Worm (Caenorhabditis elegans) whole organism, L3 larva: ENCODE data around the gene pdk-1.
A peak's percentile ranks its signal among the peaks of the same experiment; 100 is the strongest.

ENCODE experiments used
- ceh-16 ChIP-seq: sonication (generic microtip); optimal IDR thresholded peaks from 2 replicates; lab custom pipeline; 2017; ENCODE audit warnings: missing biosample characterization, missing genetic modification characterization
- ceh-28 ChIP-seq: fragments of 150-350 bp; optimal IDR thresholded peaks from 2 replicates; lab custom pipeline; 2014; ENCODE audit warnings: missing biosample characterization, missing genetic modification reagents, missing genetic modification characterization
- ceh-9 ChIP-seq: sonication (generic microtip); optimal IDR thresholded peaks from 2 replicates; lab custom pipeline; 2018; ENCODE audit warnings: missing biosample characterization, missing genetic modification characterization
- egl-27 ChIP-seq: sonication (generic microtip); optimal IDR thresholded peaks from 4 replicates; lab custom pipeline; 2017; ENCODE audit warnings: missing biosample characterization, missing genetic modification reagents, missing genetic modification characterization
- egl-5 ChIP-seq: fragments of 150-350 bp; optimal IDR thresholded peaks from 2 replicates; lab custom pipeline; 2017; ENCODE audit warnings: missing biosample characterization, missing genetic modification reagents, missing genetic modification characterization, inconsistent platforms
- elt-1 ChIP-seq: fragments of 150-350 bp; optimal IDR thresholded peaks from 2 replicates; lab custom pipeline; 2014; ENCODE audit warnings: missing biosample characterization, missing genetic modification characterization
- elt-2 ChIP-seq: sonication (generic microtip); optimal IDR thresholded peaks from 2 replicates; lab custom pipeline; 2016; ENCODE audit warnings: missing genetic modification reagents, mild to moderate bottlenecking, missing genetic modification characterization, missing compliant biosample characterization
- elt-3 ChIP-seq, 3 experiments: fragments of 150-350 bp in 1 of 3; sonication (generic microtip) in 2 of 3; optimal IDR thresholded peaks; 2 replicates in 2 of 3; 4 replicates in 1 of 3; lab custom pipeline; 2014 to 2017; ENCODE audit warnings: missing biosample characterization in 3 of 3, missing genetic modification characterization in 3 of 3
- eor-1 ChIP-seq, 2 experiments: fragments of 150-350 bp; optimal IDR thresholded peaks; 2 replicates each; lab custom pipeline; 2014 to 2018; ENCODE audit warnings: missing biosample characterization in 2 of 2, missing genetic modification characterization in 2 of 2
- fkh-10 ChIP-seq: sonication (generic microtip); optimal IDR thresholded peaks from 2 replicates; lab custom pipeline; 2017; ENCODE audit warnings: missing biosample characterization, missing genetic modification reagents, missing genetic modification characterization
- fkh-2 ChIP-seq: fragments of 150-350 bp; optimal IDR thresholded peaks from 2 replicates; lab custom pipeline; 2014; ENCODE audit warnings: missing biosample characterization, missing genetic modification reagents, missing genetic modification characterization
- fos-1 ChIP-seq: fragments of 150-350 bp; optimal IDR thresholded peaks from 2 replicates; lab custom pipeline; 2014; ENCODE audit warnings: missing biosample characterization, missing genetic modification characterization
- hmg-11 ChIP-seq: sonication (generic microtip); optimal IDR thresholded peaks from 2 replicates; lab custom pipeline; 2016; ENCODE audit warnings: missing genetic modification characterization, missing compliant biosample characterization
- jun-1 ChIP-seq: fragments of 150-350 bp; optimal IDR thresholded peaks from 2 replicates; lab custom pipeline; 2014; ENCODE audit warnings: missing biosample characterization, missing genetic modification reagents, missing genetic modification characterization
- mml-1 ChIP-seq: fragments of 150-350 bp; sonication (generic microtip); optimal IDR thresholded peaks from 3 replicates; lab custom pipeline; 2014; ENCODE audit warnings: missing biosample characterization, missing genetic modification characterization
- nfya-1 ChIP-seq: sonication (generic microtip); optimal IDR thresholded peaks from 2 replicates; lab custom pipeline; 2017; ENCODE audit warnings: missing genetic modification characterization, mild to moderate bottlenecking, missing compliant biosample characterization, antibody characterized with exemption, moderate library complexity; ENCODE audit not compliant: insufficient read depth
- nhr-11 ChIP-seq: fragments of 150-350 bp; optimal IDR thresholded peaks from 2 replicates; lab custom pipeline; 2014; ENCODE audit warnings: missing biosample characterization, missing genetic modification characterization
- nhr-12 ChIP-seq: fragments of 150-350 bp; optimal IDR thresholded peaks from 2 replicates; lab custom pipeline; 2014; ENCODE audit warnings: missing biosample characterization, missing genetic modification characterization
- nhr-23 ChIP-seq: fragments of 150-350 bp; optimal IDR thresholded peaks from 2 replicates; lab custom pipeline; 2014; ENCODE audit warnings: missing biosample characterization, missing genetic modification reagents, missing genetic modification characterization
- nhr-237 ChIP-seq: fragments of 150-350 bp; optimal IDR thresholded peaks from 2 replicates; lab custom pipeline; 2014; ENCODE audit warnings: missing biosample characterization, missing genetic modification characterization
- nhr-25 ChIP-seq: sonication (generic microtip); optimal IDR thresholded peaks from 2 replicates; lab custom pipeline; 2017; ENCODE audit warnings: missing biosample characterization, missing genetic modification characterization
- nhr-28 ChIP-seq: fragments of 150-350 bp; optimal IDR thresholded peaks from 2 replicates; lab custom pipeline; 2014; ENCODE audit warnings: missing biosample characterization, missing genetic modification characterization
- nhr-43 ChIP-seq: sonication (generic microtip); optimal IDR thresholded peaks from 2 replicates; lab custom pipeline; 2016; ENCODE audit warnings: mild to moderate bottlenecking, missing genetic modification characterization, missing compliant biosample characterization; ENCODE audit not compliant: poor library complexity, severe bottlenecking
- nhr-67 ChIP-seq: fragments of 150-350 bp; optimal IDR thresholded peaks from 2 replicates; lab custom pipeline; 2014; ENCODE audit warnings: missing biosample characterization, missing genetic modification characterization
- nhr-76 ChIP-seq: fragments of 150-350 bp; sonication (generic microtip); optimal IDR thresholded peaks from 5 replicates; lab custom pipeline; 2014; ENCODE audit warnings: missing biosample characterization, missing genetic modification characterization
- nhr-77 ChIP-seq: fragments of 150-350 bp; optimal IDR thresholded peaks from 2 replicates; lab custom pipeline; 2014; ENCODE audit warnings: missing biosample characterization, missing genetic modification characterization
- pha-4 ChIP-seq: fragments of 150-350 bp; optimal IDR thresholded peaks from 2 replicates; lab custom pipeline; 2014; ENCODE audit warnings: missing biosample characterization, missing genetic modification reagents, missing genetic modification characterization
- pqm-1 ChIP-seq: fragments of 150-350 bp; optimal IDR thresholded peaks from 2 replicates; lab custom pipeline; 2017; ENCODE audit warnings: missing biosample characterization, missing genetic modification characterization, inconsistent platforms
- sea-2 ChIP-seq: fragments of 150-350 bp; sonication (generic microtip); optimal IDR thresholded peaks from 4 replicates; lab custom pipeline; 2014; ENCODE audit warnings: missing biosample characterization, missing genetic modification reagents, missing genetic modification characterization
- skn-1 ChIP-seq: fragments of 150-350 bp; optimal IDR thresholded peaks from 2 replicates; lab custom pipeline; 2014; ENCODE audit warnings: missing biosample characterization, missing genetic modification characterization
- zag-1 ChIP-seq: fragments of 150-350 bp; optimal IDR thresholded peaks from 2 replicates; lab custom pipeline; 2014; ENCODE audit warnings: missing biosample characterization, missing genetic modification characterization

The pdk-1 gene

ce11 chrX:1321044-1321443, at the start of gene pdk-1:
TSS of gene pdk-1 (plus strand) at chrX:1321344.
- TF ChIP-seq nhr-76 (no peak), hmg-11 (tag; lab: Kevin White, UChicago) (no peak), mml-1 (tag; lab: Kevin White, UChicago) (no peak), ceh-28 (tag; lab: Kevin White, UChicago) (no peak), skn-1 (tag; lab: Kevin White, UChicago) (no peak), nhr-11 (tag; lab: Kevin White, UChicago) (no peak), nhr-23 (no peak), jun-1 (no peak), sea-2 (no peak)

- peak; percentile 61 for TF ChIP-seq jun-1
- peak; percentile 97 for TF ChIP-seq pqm-1 (tag; lab: Kevin White, UChicago)
- TF ChIP-seq pha-4 (tag; lab: Kevin White, UChicago): peak; percentile 58
- no peak for TF ChIP-seq elt-3 (tag; optimal IDR thresholded peaks at IDR 0.05; lab: Kevin White, UChicago)
- peak; percentile 97 for TF ChIP-seq elt-2
- TF ChIP-seq egl-27 (tag; lab: Kevin White, UChicago): no peak
Measured at ce11 chrX:1272539-1272938, 48.6 kb upstream of the pdk-1 start, which contains the start of gene C52B11.5. TSS of gene C52B11.5 (plus strand) at chrX:1272788.

ce11 chrX:1292894-1293293, 28.2 kb upstream of the pdk-1 start:
- no peak for TF ChIP-seq skn-1 (tag; lab: Kevin White, UChicago)
- TF ChIP-seq elt-2: no peak

DNA sequence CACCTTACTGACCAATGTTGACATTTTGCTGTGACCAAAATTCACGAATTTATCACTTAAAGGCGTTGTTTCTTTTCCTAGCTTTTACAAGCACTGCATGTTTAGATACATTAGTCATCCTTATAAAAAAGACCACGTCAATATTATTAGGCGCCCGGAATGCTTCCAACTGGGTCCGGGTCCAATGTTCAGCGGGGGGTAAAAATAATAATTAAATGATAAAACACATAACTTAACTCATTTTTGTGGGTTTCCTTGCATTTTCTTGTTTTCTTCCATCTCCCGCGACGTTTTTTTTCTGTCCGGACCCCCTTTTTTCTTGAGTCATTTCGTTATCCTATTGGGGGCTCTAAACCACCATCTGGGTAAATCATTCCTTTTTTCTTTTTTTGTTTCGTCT, 27.7 kb upstream of the pdk-1 start:
- TF ChIP-seq ceh-16 (tag; lab: Kevin White, UChicago) (no peak), fkh-10 (GFP tag; lab: Kevin White, UChicago) (no peak), ceh-28 (tag; lab: Kevin White, UChicago) (no peak), nhr-67 (no peak), nhr-12 (tag; lab: Kevin White, UChicago) (no peak), ceh-9 (tag; lab: Kevin White, UChicago) (no peak), nhr-28 (tag; lab: Kevin White, UChicago) (no peak), nhr-25 (tag; lab: Kevin White, UChicago) (no peak), nhr-23 (no peak), fos-1 (tag; lab: Kevin White, UChicago) (no peak), nhr-76 (no peak), zag-1 (no peak), elt-1 (tag; lab: Kevin White, UChicago) (no peak), nfya-1 (no peak), elt-2 (no peak), egl-5 (tag; lab: Kevin White, UChicago) (no peak)
- TF ChIP-seq, all 47 proteins: peak for 0

- no peak for TF ChIP-seq nhr-237 (tag; lab: Kevin White, UChicago)
- no peak for TF ChIP-seq nhr-11 (tag; lab: Kevin White, UChicago)
- TF ChIP-seq jun-1: no peak
- no peak for TF ChIP-seq nhr-43 (tag; lab: Kevin White, UChicago)
- no peak for TF ChIP-seq nhr-12 (tag; lab: Kevin White, UChicago)
Measured at ce11 chrX:1294607-1295303, 26.4 kb upstream of the pdk-1 start, which contains the start of gene dop-4. TSS of gene dop-4 (plus strand) at chrX:1295253.

DNA sequence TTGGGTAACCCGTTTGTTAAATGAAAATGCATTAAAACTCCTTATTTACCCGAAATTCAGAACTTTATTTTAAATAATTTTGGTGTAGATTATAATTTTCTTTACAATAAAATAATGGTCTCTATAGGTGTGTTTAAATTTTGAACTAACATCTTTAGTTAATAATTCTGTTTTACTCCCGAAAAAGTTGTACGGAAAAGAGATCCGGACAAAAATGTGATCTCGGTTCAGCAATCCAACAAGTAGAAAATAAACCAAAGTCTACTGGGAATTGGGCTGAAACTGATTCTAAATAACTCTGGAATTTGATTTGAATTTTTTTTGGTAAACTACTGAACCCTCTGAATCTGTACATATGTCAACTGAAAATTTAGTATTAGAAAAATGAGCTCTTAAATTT, 25.4 kb upstream of the pdk-1 start:
- TF ChIP-seq elt-1 (tag; lab: Kevin White, UChicago) (no peak), nhr-67 (no peak), eor-1 (tag; optimal IDR thresholded peaks at IDR 0.05; lab: Kevin White, UChicago) (no peak), fkh-2 (tag; lab: Kevin White, UChicago) (no peak), nhr-12 (tag; lab: Kevin White, UChicago) (no peak), nhr-25 (tag; lab: Kevin White, UChicago) (no peak), ceh-16 (tag; lab: Kevin White, UChicago) (no peak), nhr-77 (tag; lab: Kevin White, UChicago) (no peak)
